Fruit fly (Drosophila melanogaster) whole organism, wandering third instar larva: ENCODE data around the gene CG42747.
A peak's percentile ranks its signal among the peaks of the same experiment; 100 is the strongest.

Source experiments
- Abd-B ChIP-seq: fragments of >200 bp; optimal IDR thresholded peaks from 2 replicates; lab custom pipeline; 2017; ENCODE audit warnings: missing biosample characterization, missing genetic modification characterization
- CG32264 ChIP-seq: fragments of 200-800 bp; sonication (Bioruptor generic); optimal IDR thresholded peaks from 2 replicates; lab custom pipeline; 2016; ENCODE audit warnings: missing biosample characterization, missing genetic modification characterization
- CG9705 ChIP-seq: fragments of 200-800 bp; sonication (Bioruptor generic); optimal IDR thresholded peaks from 2 replicates; lab custom pipeline; 2018; ENCODE audit warnings: missing biosample characterization, mild to moderate bottlenecking, missing genetic modification characterization
- CrebA ChIP-seq: fragments of 200-800 bp; sonication (Bioruptor generic); optimal IDR thresholded peaks from 2 replicates; lab custom pipeline; 2016; ENCODE audit warnings: missing biosample characterization, mild to moderate bottlenecking, missing genetic modification characterization, borderline replicate concordance
- Dfd ChIP-seq: fragments of >200 bp; optimal IDR thresholded peaks from 2 replicates; lab custom pipeline; 2017; ENCODE audit warnings: missing biosample characterization, missing genetic modification characterization
- Dif ChIP-seq: fragments of 200-275, 200-300 bp; sonication (Bioruptor generic); optimal IDR thresholded peaks from 2 replicates; lab custom pipeline; 2018; ENCODE audit warnings: missing biosample characterization, missing genetic modification characterization; ENCODE audit not compliant: partially characterized antibody
- GATAd ChIP-seq: sonication (Bioruptor generic); optimal IDR thresholded peaks from 2 replicates; lab custom pipeline; 2016; ENCODE audit warnings: missing biosample characterization, missing genetic modification characterization
- HLH106 ChIP-seq: fragments of 200-800 bp; optimal IDR thresholded peaks from 3 replicates; lab custom pipeline; 2019; ENCODE audit warnings: missing biosample characterization, mild to moderate bottlenecking, missing genetic modification characterization, moderate library complexity
- Hnf4 ChIP-seq: fragments of 200-800 bp; sonication (Bioruptor generic); optimal IDR thresholded peaks from 2 replicates; lab custom pipeline; 2016; ENCODE audit warnings: missing biosample characterization, mild to moderate bottlenecking, missing genetic modification characterization
- Hr78 ChIP-seq: fragments of >200 bp; optimal IDR thresholded peaks from 2 replicates; lab custom pipeline; 2017; ENCODE audit warnings: missing biosample characterization, missing genetic modification characterization
- Hr83 ChIP-seq: fragments of 200-300 bp; sonication (Bioruptor generic); optimal IDR thresholded peaks from 2 replicates; lab custom pipeline; 2016; ENCODE audit warnings: missing biosample characterization, mild to moderate bottlenecking, missing genetic modification characterization, moderate library complexity; ENCODE audit not compliant: poor library complexity, severe bottlenecking
- Jra ChIP-seq: sonication (Bioruptor generic); optimal IDR thresholded peaks from 2 replicates; lab custom pipeline; 2016; ENCODE audit warnings: missing biosample characterization, missing genetic modification characterization
- Mio ChIP-seq: sonication (Bioruptor generic); optimal IDR thresholded peaks from 2 replicates; lab custom pipeline; 2016; ENCODE audit warnings: missing biosample characterization, missing genetic modification characterization
- Myc ChIP-seq: fragments of >200 bp; optimal IDR thresholded peaks from 2 replicates; lab custom pipeline; 2017
- N ChIP-seq: fragments of >200 bp; optimal IDR thresholded peaks from 2 replicates; lab custom pipeline; 2018; ENCODE audit warnings: missing biosample characterization, missing external identifiers, missing genetic modification characterization
- OdsH ChIP-seq: fragments of 200-800 bp; sonication (Bioruptor generic); optimal IDR thresholded peaks from 2 replicates; lab custom pipeline; 2016; ENCODE audit warnings: missing biosample characterization, mild to moderate bottlenecking, missing genetic modification characterization
- Rel ChIP-seq, 2 experiments: fragments of 200-800 bp; sonication (Bioruptor generic) in 1 of 2; optimal IDR thresholded peaks; 2 replicates in 1 of 2; 3 replicates in 1 of 2; lab custom pipeline; 2016 to 2019; ENCODE audit warnings: mild to moderate bottlenecking in 2 of 2, missing biosample characterization in 2 of 2, missing genetic modification characterization in 2 of 2, moderate library complexity in 1 of 2
- Sp1 ChIP-seq: fragments of 200-800 bp; sonication (Bioruptor generic); optimal IDR thresholded peaks from 3 replicates; lab custom pipeline; 2019; ENCODE audit warnings: missing biosample characterization, mild to moderate bottlenecking, missing genetic modification characterization, moderate library complexity
- Vsx2 ChIP-seq: fragments of 200-300, 225-300 bp; sonication (Bioruptor generic); optimal IDR thresholded peaks from 2 replicates; lab custom pipeline; 2018; ENCODE audit warnings: missing biosample characterization, missing genetic modification characterization; ENCODE audit not compliant: partially characterized antibody
- br ChIP-seq: fragments of 200-800 bp; sonication (Bioruptor generic); optimal IDR thresholded peaks from 2 replicates; lab custom pipeline; 2016; ENCODE audit warnings: missing biosample characterization, missing genetic modification characterization
- brk ChIP-seq: fragments of 200-800 bp; sonication (Bioruptor generic); optimal IDR thresholded peaks from 2 replicates; lab custom pipeline; 2016; ENCODE audit warnings: missing biosample characterization, mild to moderate bottlenecking, missing genetic modification characterization
- dl ChIP-seq, 2 experiments: fragments of 175-275, 200-275 bp in 1 of 2; fragments of 200-275 bp in 1 of 2; sonication (Bioruptor generic); optimal IDR thresholded peaks; lab custom pipeline; 2018; ENCODE audit warnings: mild to moderate bottlenecking in 2 of 2, missing biosample characterization in 2 of 2, missing genetic modification characterization in 2 of 2, moderate library complexity in 2 of 2; ENCODE audit not compliant: partially characterized antibody in 2 of 2, insufficient read depth in 1 of 2
- dmrt93B ChIP-seq: fragments of 200-800 bp; sonication (Bioruptor generic); optimal IDR thresholded peaks from 2 replicates; lab custom pipeline; 2018; ENCODE audit warnings: missing biosample characterization, mild to moderate bottlenecking, missing genetic modification characterization
- dsf ChIP-seq: sonication (Bioruptor generic); optimal IDR thresholded peaks from 2 replicates; lab custom pipeline; 2016; ENCODE audit warnings: missing biosample characterization, missing genetic modification characterization, borderline replicate concordance
- ey ChIP-seq: fragments of 200-800 bp; sonication (Bioruptor generic); optimal IDR thresholded peaks from 2 replicates; lab custom pipeline; 2016; ENCODE audit warnings: missing biosample characterization, missing genetic modification characterization
- foxo ChIP-seq, 2 experiments: fragments of 200-800 bp; sonication (Bioruptor generic); optimal IDR thresholded peaks; 2 replicates in 1 of 2; 3 replicates in 1 of 2; lab custom pipeline; 2016 to 2017; ENCODE audit warnings: missing biosample characterization in 2 of 2, missing genetic modification characterization in 2 of 2
- fru ChIP-seq: fragments of 200-800 bp; sonication (Bioruptor generic); optimal IDR thresholded peaks from 3 replicates; lab custom pipeline; 2016; ENCODE audit warnings: missing biosample characterization, mild to moderate bottlenecking, missing genetic modification characterization
- h ChIP-seq: fragments of 200-800 bp; sonication (Bioruptor generic); optimal IDR thresholded peaks from 3 replicates; lab custom pipeline; 2016; ENCODE audit warnings: missing biosample characterization, mild to moderate bottlenecking, missing genetic modification characterization
- jim ChIP-seq: fragments of 175-275, 200-325 bp; sonication (Bioruptor generic); optimal IDR thresholded peaks from 2 replicates; lab custom pipeline; 2016; ENCODE audit warnings: missing biosample characterization, mild to moderate bottlenecking, missing genetic modification characterization
- lola ChIP-seq: fragments of >200 bp; optimal IDR thresholded peaks from 2 replicates; lab custom pipeline; 2017; ENCODE audit warnings: missing biosample characterization, missing genetic modification characterization
- pan ChIP-seq: fragments of >200 bp; optimal IDR thresholded peaks from 2 replicates; lab custom pipeline; 2017
- psq ChIP-seq: fragments of 200-800 bp; sonication (Bioruptor generic); optimal IDR thresholded peaks from 3 replicates; lab custom pipeline; 2017; ENCODE audit warnings: missing biosample characterization, mild to moderate bottlenecking, missing genetic modification characterization, moderate library complexity
- rgr ChIP-seq: fragments of 200-800 bp; sonication (Bioruptor generic); optimal IDR thresholded peaks from 3 replicates; lab custom pipeline; 2016; ENCODE audit warnings: missing biosample characterization, mild to moderate bottlenecking, missing genetic modification characterization
- sage ChIP-seq: fragments of 200-800 bp; sonication (Bioruptor generic); optimal IDR thresholded peaks from 2 replicates; lab custom pipeline; 2016; ENCODE audit warnings: missing biosample characterization, mild to moderate bottlenecking, missing genetic modification characterization
- sv ChIP-seq: fragments of 200-800 bp; sonication (Bioruptor generic); optimal IDR thresholded peaks from 3 replicates; lab custom pipeline; 2016; ENCODE audit warnings: missing biosample characterization, missing genetic modification characterization
- tai ChIP-seq: sonication (Bioruptor generic); optimal IDR thresholded peaks from 2 replicates; lab custom pipeline; 2016; ENCODE audit warnings: missing biosample characterization, missing genetic modification characterization
- usp ChIP-seq: fragments of >200 bp; optimal IDR thresholded peaks from 2 replicates; lab custom pipeline; 2017; ENCODE audit warnings: missing biosample characterization, missing genetic modification characterization
- woc ChIP-seq: sonication (Bioruptor generic); optimal IDR thresholded peaks from 2 replicates; lab custom pipeline; 2016; ENCODE audit warnings: missing biosample characterization, mild to moderate bottlenecking, missing genetic modification characterization

CG42747 gene

dm6 chr3L:6358501-6358900, 41.9 kb upstream of the CG42747 start:
- TF ChIP-seq Abd-B (no peak), CG9705 (peak; percentile 7), HLH106 (tag; lab: Kevin White, UChicago) (peak; percentile 55), tai (no peak), Myc (lab: Kevin White, UChicago) (no peak), rgr (GFP tag; lab: Kevin White, UChicago) (peak; percentile 70), Hnf4 (peak; percentile 60), Sp1 (GFP tag; lab: Kevin White, UChicago) (peak; percentile 61), psq (GFP tag; lab: Kevin White, UChicago) (peak; percentile 24), CrebA (GFP tag; lab: Kevin White, UChicago) (no peak), dmrt93B (GFP tag; lab: Kevin White, UChicago) (peak; percentile 24), ey (peak; percentile 53), br (GFP tag; lab: Kevin White, UChicago) (peak; percentile 45), foxo (GFP tag; optimal IDR thresholded peaks at IDR 0.05; lab: Kevin White, UChicago) (peak in 1 of 2 experiments; percentile 68), woc (no peak), fru (GFP tag; lab: Kevin White, UChicago) (peak; percentile 57), Mio (GFP tag; lab: Kevin White, UChicago) (no peak), h (peak; percentile 74), Jra (GFP tag; lab: Kevin White, UChicago) (peak; percentile 2), brk (GFP tag; lab: Kevin White, UChicago) (peak; percentile 42), OdsH (GFP tag; lab: Kevin White, UChicago) (peak; percentile 61)
- TF ChIP-seq, all 38 proteins: peak for 15

- TF ChIP-seq psq (GFP tag; lab: Kevin White, UChicago) = peak; percentile 59
- no peak for TF ChIP-seq lola
- no peak for TF ChIP-seq brk (GFP tag; lab: Kevin White, UChicago)
- TF ChIP-seq woc = peak; percentile 46
- no peak for TF ChIP-seq Vsx2 (GFP tag; lab: Kevin White, UChicago)
- no peak for TF ChIP-seq CrebA (GFP tag; lab: Kevin White, UChicago)
- TF ChIP-seq sage (GFP tag; lab: Kevin White, UChicago) = peak; percentile 31
- peak; percentile 64 for TF ChIP-seq Hnf4
- no peak for TF ChIP-seq CG32264
- no peak for TF ChIP-seq N (GFP tag; lab: Kevin White, UChicago)
- TF ChIP-seq HLH106 (tag; lab: Kevin White, UChicago) = peak; percentile 74
- peak; percentile 84 for TF ChIP-seq Sp1 (GFP tag; lab: Kevin White, UChicago)
- peak; percentile 40 for TF ChIP-seq Jra (GFP tag; lab: Kevin White, UChicago)
- TF ChIP-seq dmrt93B (GFP tag; lab: Kevin White, UChicago) = peak; percentile 71
- peak; percentile 63 for TF ChIP-seq h
- TF ChIP-seq rgr (GFP tag; lab: Kevin White, UChicago) = peak; percentile 59
- peak; percentile 61 for TF ChIP-seq br (GFP tag; lab: Kevin White, UChicago)
- TF ChIP-seq ey = peak; percentile 60
- peak; percentile 88 for TF ChIP-seq fru (GFP tag; lab: Kevin White, UChicago)
- no peak for TF ChIP-seq GATAd (GFP tag; lab: Kevin White, UChicago)
- TF ChIP-seq foxo (GFP tag; optimal IDR thresholded peaks at IDR 0.05; lab: Kevin White, UChicago) = peak in 1 of 2 experiments; percentile 89
- no peak for TF ChIP-seq Myc (lab: Kevin White, UChicago)
- TF ChIP-seq tai = no peak
- peak; percentile 79 for TF ChIP-seq CG9705
- TF ChIP-seq OdsH (GFP tag; lab: Kevin White, UChicago) = peak; percentile 64
Measured at dm6 chr3L:6359205-6359604, 41.2 kb upstream of the CG42747 start.

dm6 chr3L:6363626-6364025, 36.8 kb upstream of the CG42747 start:
- TF ChIP-seq Rel (GFP tag; optimal IDR thresholded peaks at IDR 0.05; lab: Kevin White, UChicago) (peak; percentile 36), Rel (tag; optimal IDR thresholded peaks at IDR 0.05; lab: Kevin White, UChicago) (no peak), rgr (GFP tag; lab: Kevin White, UChicago) (peak; percentile 83), lola (no peak), ey (peak; percentile 73), pan (lab: Kevin White, UChicago) (no peak), sv (no peak), dmrt93B (GFP tag; lab: Kevin White, UChicago) (peak; percentile 59), foxo (GFP tag; optimal IDR thresholded peaks at IDR 0.05; lab: Kevin White, UChicago) (peak; percentile 30 to 85), CG9705 (peak; percentile 43), woc (peak; percentile 66), Hr78 (GFP tag; lab: Kevin White, UChicago) (no peak), Vsx2 (GFP tag; lab: Kevin White, UChicago) (no peak), jim (GFP tag; lab: Kevin White, UChicago) (no peak), fru (GFP tag; lab: Kevin White, UChicago) (peak; percentile 87), Dfd (GFP tag; lab: Kevin White, UChicago) (no peak), CG32264 (peak; percentile 22), psq (GFP tag; lab: Kevin White, UChicago) (peak; percentile 55), sage (GFP tag; lab: Kevin White, UChicago) (peak; percentile 67), h (peak; percentile 86), Hr83 (GFP tag; lab: Kevin White, UChicago) (no peak), Sp1 (GFP tag; lab: Kevin White, UChicago) (peak; percentile 65), dsf (peak; percentile 10), CrebA (GFP tag; lab: Kevin White, UChicago) (peak; percentile 28), brk (GFP tag; lab: Kevin White, UChicago) (peak; percentile 69), OdsH (GFP tag; lab: Kevin White, UChicago) (peak; percentile 76), HLH106 (tag; lab: Kevin White, UChicago) (peak; percentile 68), usp (GFP tag; lab: Kevin White, UChicago) (no peak), Abd-B (no peak), dl (GFP tag; optimal IDR thresholded peaks at IDR 0.05; lab: Kevin White, UChicago; ENCODE audit: insufficient read depth in 1 of 2, partially characterized antibody in 2 of 2) (no peak), br (GFP tag; lab: Kevin White, UChicago) (peak; percentile 76), tai (peak; percentile 50), Mio (GFP tag; lab: Kevin White, UChicago) (no peak), Hnf4 (peak; percentile 75), Jra (GFP tag; lab: Kevin White, UChicago) (peak; percentile 52), Dif (GFP tag; lab: Kevin White, UChicago) (no peak), Myc (lab: Kevin White, UChicago) (no peak), N (GFP tag; lab: Kevin White, UChicago) (no peak)
